Worm (Caenorhabditis elegans) whole organism, midembryonic: Measurements from ENCODE around the gene mom-1.

ENCODE experiments used
- T22C8.4 ChIP-seq: fragments of 200-800 bp; sonication (Bioruptor generic); IDR thresholded peaks from 2 replicates; pipeline ENCODE4 v1.3.6; 2022; ENCODE audit warnings: missing genetic modification characterization, missing compliant biosample characterization
- cog-1 ChIP-seq: sonication (generic microtip); optimal IDR thresholded peaks from 2 replicates; lab custom pipeline; 2016; ENCODE audit warnings: missing genetic modification characterization, missing compliant biosample characterization
- flt-1 ChIP-seq: fragments of 200-800 bp; sonication (Bioruptor generic); IDR thresholded peaks from 2 replicates; pipeline ENCODE4 v1.3.6; 2022; ENCODE audit warnings: missing genetic modification characterization, missing compliant biosample characterization
- klf-2 ChIP-seq: fragments of 200-800 bp; sonication (Bioruptor generic); conservative IDR thresholded peaks from 2 replicates; pipeline ENCODE4 v1.3.6; 2022; ENCODE audit warnings: missing genetic modification reagents, missing genetic modification characterization, missing compliant biosample characterization
- med-1 ChIP-seq: sonication (generic microtip); optimal IDR thresholded peaks from 2 replicates; lab custom pipeline; 2017; ENCODE audit warnings: missing genetic modification characterization, mild to moderate bottlenecking, missing compliant biosample characterization, antibody characterized with exemption, missing genetic modification reagents; ENCODE audit not compliant: insufficient read depth
- ref-1 ChIP-seq: fragments of 200-800 bp; sonication (Bioruptor generic); conservative IDR thresholded peaks from 2 replicates; pipeline ENCODE4 v1.3.6; 2022; ENCODE audit warnings: missing genetic modification reagents, missing genetic modification characterization, missing compliant biosample characterization
- tab-1 ChIP-seq: fragments of 200-800 bp; sonication (Bioruptor generic); IDR thresholded peaks from 2 replicates; pipeline ENCODE4 v1.3.6; 2022; ENCODE audit warnings: missing genetic modification characterization, missing compliant biosample characterization
- ztf-23 ChIP-seq: fragments of 200-800 bp; sonication (Bioruptor generic); IDR thresholded peaks from 2 replicates; pipeline ENCODE4 v1.3.6; 2022; ENCODE audit warnings: missing genetic modification reagents, missing genetic modification characterization, missing compliant biosample characterization
- ztf-29 ChIP-seq: fragments of 200-800 bp; sonication (Bioruptor generic); IDR thresholded peaks from 2 replicates; pipeline ENCODE4 v1.3.6; 2022; ENCODE audit warnings: missing genetic modification reagents, missing genetic modification characterization, missing compliant biosample characterization

mom-1 gene

DNA sequence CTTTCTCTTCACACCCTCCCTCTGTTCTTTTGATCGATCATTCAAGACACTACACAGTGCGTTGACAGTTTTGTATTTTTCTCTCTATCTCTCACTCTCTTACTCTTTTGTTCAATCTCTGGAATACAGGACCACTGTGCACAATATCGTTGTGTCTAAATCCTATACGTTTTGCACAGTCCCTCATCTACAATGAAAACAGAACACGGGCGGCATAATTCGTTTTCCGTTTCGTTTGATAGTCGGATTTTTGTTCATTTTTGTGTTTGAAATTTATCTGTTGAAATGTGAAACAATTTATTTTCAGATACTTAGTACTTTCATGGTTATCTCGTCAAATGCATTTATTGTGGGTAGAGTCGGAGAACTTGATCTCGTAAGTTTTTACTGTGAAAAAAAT, 48.6 kb downstream of the mom-1 start, which contains the start of gene C03B1.7:
Gene C03B1.7 (plus strand): TSS at position 301 of the 400 bp plus-strand sequence.
- TF ChIP-seq ztf-23 (GFP tag; lab: Robert Waterston, UW) (no peak), cog-1 (tag; lab: Kevin White, UChicago) (no peak), T22C8.4 (no peak), tab-1 (GFP tag; lab: Robert Waterston, UW) (no peak), flt-1 (no peak), med-1 (GFP tag; lab: Kevin White, UChicago) (no peak), ztf-29 (no peak), klf-2 (no peak), ref-1 (GFP tag; lab: Robert Waterston, UW) (no peak)

DNA sequence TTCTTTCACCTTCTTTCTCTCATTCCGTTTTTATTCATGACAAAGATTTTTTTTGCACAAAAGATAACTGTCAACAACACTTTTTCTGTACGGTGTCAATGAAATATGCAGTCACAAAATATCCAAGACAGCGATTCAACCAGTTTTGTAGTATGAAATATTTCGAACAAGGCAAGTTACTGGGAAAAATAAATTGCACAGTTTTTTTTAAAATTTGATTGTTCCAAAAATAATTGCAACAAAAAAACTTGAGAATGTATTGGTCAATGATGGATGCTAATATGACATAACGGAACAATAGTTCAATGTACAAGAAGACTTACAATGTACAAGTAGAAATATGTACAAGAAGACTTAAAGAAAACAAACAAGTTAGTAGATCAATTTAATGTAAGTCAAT, 52.9 kb downstream of the mom-1 start:
- TF ChIP-seq tab-1 (GFP tag; lab: Robert Waterston, UW) (no peak), cog-1 (tag; lab: Kevin White, UChicago) (no peak)

DNA sequence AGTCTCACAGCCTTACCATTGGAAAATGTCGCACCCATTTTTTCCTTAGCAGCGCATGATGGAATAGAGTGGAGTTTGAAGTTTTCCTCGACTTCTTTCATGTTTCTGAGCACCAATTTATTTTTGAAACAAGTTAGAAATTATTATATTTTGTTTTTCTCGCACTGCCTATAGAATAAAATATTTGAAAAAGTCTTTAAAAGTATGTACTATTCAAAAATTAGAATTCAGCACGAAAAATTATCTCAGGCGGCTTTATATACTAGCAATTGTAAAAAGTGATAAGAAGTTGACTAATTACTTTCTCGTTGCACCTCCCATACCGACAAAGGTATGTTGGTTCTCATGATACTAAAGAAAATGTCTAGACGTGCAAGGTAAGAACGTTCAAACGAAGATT, 54.1 kb downstream of the mom-1 start, which contains the start of gene C03B1.9:
Gene C03B1.9 (minus strand): TSS at position 101 of the 400 bp plus-strand sequence.
- no peak for TF ChIP-seq ref-1 (GFP tag; lab: Robert Waterston, UW)
